Worm (Caenorhabditis elegans) whole organism, L3 larva: ENCODE measurements around the gene tkr-1.

Experiments
- ZK546.5 ChIP-seq: sonication (generic microtip); optimal IDR thresholded peaks from 2 replicates; lab custom pipeline; 2017; ENCODE audit warnings: missing biosample characterization, missing genetic modification characterization
- aly-2 ChIP-seq: fragments of 150-350 bp; optimal IDR thresholded peaks from 2 replicates; lab custom pipeline; 2014; ENCODE audit warnings: missing biosample characterization, missing genetic modification characterization
- ceh-16 ChIP-seq: sonication (generic microtip); optimal IDR thresholded peaks from 2 replicates; lab custom pipeline; 2017; ENCODE audit warnings: missing biosample characterization, missing genetic modification characterization
- daf-12 ChIP-seq: fragments of 150-350 bp; optimal IDR thresholded peaks from 2 replicates; lab custom pipeline; 2014; ENCODE audit warnings: missing biosample characterization, missing genetic modification reagents, missing genetic modification characterization
- fos-1 ChIP-seq: fragments of 150-350 bp; optimal IDR thresholded peaks from 2 replicates; lab custom pipeline; 2014; ENCODE audit warnings: missing biosample characterization, missing genetic modification characterization
- nhr-25 ChIP-seq: sonication (generic microtip); optimal IDR thresholded peaks from 2 replicates; lab custom pipeline; 2017; ENCODE audit warnings: missing biosample characterization, missing genetic modification characterization
- nhr-67 ChIP-seq: fragments of 150-350 bp; optimal IDR thresholded peaks from 2 replicates; lab custom pipeline; 2014; ENCODE audit warnings: missing biosample characterization, missing genetic modification characterization
- pha-4 ChIP-seq: fragments of 150-350 bp; optimal IDR thresholded peaks from 2 replicates; lab custom pipeline; 2014; ENCODE audit warnings: missing biosample characterization, missing genetic modification reagents, missing genetic modification characterization
- pqm-1 ChIP-seq: fragments of 150-350 bp; optimal IDR thresholded peaks from 2 replicates; lab custom pipeline; 2017; ENCODE audit warnings: missing biosample characterization, missing genetic modification characterization, inconsistent platforms
- skn-1 ChIP-seq: fragments of 150-350 bp; optimal IDR thresholded peaks from 2 replicates; lab custom pipeline; 2014; ENCODE audit warnings: missing biosample characterization, missing genetic modification characterization
- snpc-4 ChIP-seq: fragments of 150-350 bp; optimal IDR thresholded peaks from 2 replicates; lab custom pipeline; 2014; ENCODE audit warnings: missing biosample characterization, missing genetic modification characterization
- unc-62 ChIP-seq: fragments of 150-350 bp; sonication (generic microtip); optimal IDR thresholded peaks from 4 replicates; lab custom pipeline; 2014; ENCODE audit warnings: missing biosample characterization, missing genetic modification reagents, missing genetic modification characterization

DNA sequence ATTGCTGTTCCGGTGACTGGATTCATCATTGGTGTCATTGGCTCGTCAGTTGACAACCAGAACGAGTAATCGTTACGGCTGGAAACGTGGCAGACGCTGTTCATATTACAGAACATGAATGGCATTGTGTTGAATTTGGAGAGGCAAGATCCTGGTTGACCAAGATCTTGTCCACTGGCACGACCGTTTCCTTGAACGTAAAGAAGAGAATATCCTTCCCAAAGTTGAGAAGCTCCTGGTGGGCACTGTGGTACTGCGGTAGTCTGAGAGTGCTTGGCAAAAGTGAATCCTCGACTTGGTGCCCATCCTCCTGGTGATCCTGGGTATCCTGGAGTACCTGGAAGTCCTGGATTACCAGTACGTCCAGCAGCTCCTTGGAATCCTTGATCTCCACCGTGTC is 45.6 kb upstream of the tkr-1 start:
- TF ChIP-seq daf-12 (tag; lab: Kevin White, UChicago) (no peak), aly-2 (tag; lab: Kevin White, UChicago) (no peak), skn-1 (tag; lab: Kevin White, UChicago) (no peak), ZK546.5 (no peak), pha-4 (tag; lab: Kevin White, UChicago) (no peak), snpc-4 (no peak), fos-1 (tag; lab: Kevin White, UChicago) (no peak), ceh-16 (tag; lab: Kevin White, UChicago) (no peak), unc-62 (GFP tag; lab: Kevin White, UChicago) (no peak), nhr-25 (no peak), nhr-67 (tag; lab: Kevin White, UChicago) (no peak), pqm-1 (tag; lab: Kevin White, UChicago) (no peak)
